Worm (Caenorhabditis elegans): ENCODE data around the gene C35B1.7.

- TF ChIP-seq nhr-12 (tag; optimal IDR thresholded peaks at IDR 0.05) (no peak), lsy-2 (tag; optimal IDR thresholded peaks at IDR 0.05) (no peak), ztf-11 (tag; optimal IDR thresholded peaks at IDR 0.05) (no peak)
These were observed 25.8 kb upstream of the C35B1.7 start for ce11 chrIV:4083094-4083493.

Measured in whole organism, mixed stage, embryonic.